Worm (Caenorhabditis elegans) whole organism, L3 larva: ENCODE measurements around the gene T12A2.3.

Experiments
- aly-2 ChIP-seq: fragments of 150-350 bp; optimal IDR thresholded peaks from 2 replicates; lab custom pipeline; 2014; ENCODE audit warnings: missing biosample characterization, missing genetic modification characterization
- egl-27 ChIP-seq: sonication (generic microtip); optimal IDR thresholded peaks from 4 replicates; lab custom pipeline; 2017; ENCODE audit warnings: missing biosample characterization, missing genetic modification reagents, missing genetic modification characterization
- nhr-23 ChIP-seq: fragments of 150-350 bp; optimal IDR thresholded peaks from 2 replicates; lab custom pipeline; 2014; ENCODE audit warnings: missing biosample characterization, missing genetic modification reagents, missing genetic modification characterization
- nhr-43 ChIP-seq: sonication (generic microtip); optimal IDR thresholded peaks from 2 replicates; lab custom pipeline; 2016; ENCODE audit warnings: mild to moderate bottlenecking, missing genetic modification characterization, missing compliant biosample characterization; ENCODE audit not compliant: poor library complexity, severe bottlenecking
- nhr-67 ChIP-seq: fragments of 150-350 bp; optimal IDR thresholded peaks from 2 replicates; lab custom pipeline; 2014; ENCODE audit warnings: missing biosample characterization, missing genetic modification characterization
- pqm-1 ChIP-seq: fragments of 150-350 bp; optimal IDR thresholded peaks from 2 replicates; lab custom pipeline; 2017; ENCODE audit warnings: missing biosample characterization, missing genetic modification characterization, inconsistent platforms
- skn-1 ChIP-seq: fragments of 150-350 bp; optimal IDR thresholded peaks from 2 replicates; lab custom pipeline; 2014; ENCODE audit warnings: missing biosample characterization, missing genetic modification characterization
- ztf-4 ChIP-seq: fragments of 150-350 bp; optimal IDR thresholded peaks from 2 replicates; lab custom pipeline; 2014; ENCODE audit warnings: missing biosample characterization, missing genetic modification characterization

DNA sequence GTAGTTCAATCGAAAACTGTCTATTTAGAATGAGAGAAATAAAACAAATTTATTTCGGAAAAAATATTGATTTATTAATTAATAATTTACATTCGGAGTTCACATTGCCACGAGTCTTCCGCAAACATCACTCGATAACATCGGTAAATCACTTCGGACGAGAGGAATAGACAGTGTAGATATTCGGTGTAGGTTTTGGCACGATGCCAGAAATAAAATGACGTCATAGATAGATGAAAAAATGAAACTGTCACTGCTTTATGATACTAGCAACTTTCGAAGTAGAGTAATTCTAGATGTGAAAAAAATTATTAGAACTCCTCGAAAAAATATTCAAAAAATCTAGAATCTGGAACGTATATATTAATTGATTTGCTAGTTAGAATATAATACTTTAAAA is 38.8 kb downstream of the T12A2.3 start:
- TF ChIP-seq nhr-23 (no peak), aly-2 (tag; lab: Kevin White, UChicago) (no peak), nhr-67 (tag; lab: Kevin White, UChicago) (no peak), egl-27 (tag; lab: Kevin White, UChicago) (no peak), pqm-1 (tag; lab: Kevin White, UChicago) (no peak), nhr-43 (no peak), ztf-4 (no peak), skn-1 (no peak)
